Fruit fly (Drosophila melanogaster) whole organism, embryonic: Measurements from ENCODE around the gene CG13930.
A peak's percentile ranks its signal among the peaks of the same experiment; 100 is the strongest.

Experiments used
- Antp ChIP-seq: fragments of 200-800 bp; sonication (Bioruptor generic); optimal IDR thresholded peaks from 3 replicates; lab custom pipeline; 2016; ENCODE audit warnings: missing biosample characterization, missing genetic modification characterization
- CG10366 ChIP-seq: fragments of 200-800 bp; sonication (Bioruptor generic); IDR thresholded peaks from 2 replicates; pipeline ENCODE4 v1.3.6; 2022; ENCODE audit warnings: missing biosample characterization, missing genetic modification characterization
- CG10431 ChIP-seq: fragments of 200-800 bp; sonication (Bioruptor generic); optimal IDR thresholded peaks from 3 replicates; lab custom pipeline; 2018; ENCODE audit warnings: missing biosample characterization, mild to moderate bottlenecking, missing genetic modification characterization
- CG11093 ChIP-seq: fragments of 200-800 bp; sonication (Bioruptor generic); IDR thresholded peaks from 3 replicates; pipeline ENCODE4 v1.3.6; 2022; ENCODE audit warnings: missing biosample characterization, missing genetic modification characterization
- CG11456 ChIP-seq: fragments of 200-800 bp; sonication (Bioruptor generic); IDR thresholded peaks from 3 replicates; pipeline ENCODE4 v1.3.6; 2022; ENCODE audit warnings: missing biosample characterization, missing genetic modification characterization
- CG12769 ChIP-seq: fragments of 200-800 bp; sonication (Bioruptor generic); optimal IDR thresholded peaks from 2 replicates; lab custom pipeline; 2019; ENCODE audit warnings: missing biosample characterization, mild to moderate bottlenecking, missing genetic modification characterization, moderate library complexity
- CG13123 ChIP-seq: fragments of 200-800 bp; sonication (Bioruptor generic); optimal IDR thresholded peaks from 2 replicates; lab custom pipeline; 2016; ENCODE audit warnings: missing biosample characterization, missing genetic modification characterization
- CG13424 ChIP-seq: fragments of 200-800 bp; sonication (Bioruptor generic); optimal IDR thresholded peaks from 2 replicates; lab custom pipeline; 2019; ENCODE audit warnings: missing biosample characterization, mild to moderate bottlenecking, missing genetic modification characterization, moderate library complexity
- CG13894 ChIP-seq: fragments of 200-800 bp; sonication (Bioruptor generic); optimal IDR thresholded peaks from 3 replicates; lab custom pipeline; 2018; ENCODE audit warnings: missing biosample characterization, mild to moderate bottlenecking, missing genetic modification characterization, moderate library complexity
- CG15696 ChIP-seq: fragments of 200-800 bp; sonication (Bioruptor generic); optimal IDR thresholded peaks from 2 replicates; lab custom pipeline; 2019; ENCODE audit warnings: missing biosample characterization, mild to moderate bottlenecking, missing genetic modification characterization, moderate library complexity
- CG16813 ChIP-seq: fragments of 200-800 bp; sonication (Bioruptor generic); IDR thresholded peaks from 3 replicates; pipeline ENCODE4 v1.3.6; 2022; ENCODE audit warnings: missing biosample characterization, missing genetic modification characterization; ENCODE audit not compliant: partially characterized antibody
- CG17359 ChIP-seq: fragments of 200-800 bp; sonication (Bioruptor generic); optimal IDR thresholded peaks from 3 replicates; lab custom pipeline; 2018; ENCODE audit warnings: missing biosample characterization, mild to moderate bottlenecking, missing genetic modification characterization, moderate library complexity
- CG17829 ChIP-seq: fragments of 200-800 bp; optimal IDR thresholded peaks from 2 replicates; lab custom pipeline; 2019; ENCODE audit warnings: missing biosample characterization, mild to moderate bottlenecking, missing genetic modification characterization, moderate library complexity
- CG1792 ChIP-seq: fragments of 200-800 bp; sonication (Bioruptor generic); optimal IDR thresholded peaks from 2 replicates; lab custom pipeline; 2016; ENCODE audit warnings: missing biosample characterization, missing genetic modification characterization
- CG1832 ChIP-seq: fragments of 200-800 bp; sonication (Bioruptor generic); optimal IDR thresholded peaks from 2 replicates; lab custom pipeline; 2017; ENCODE audit warnings: missing biosample characterization, mild to moderate bottlenecking, missing genetic modification characterization, inconsistent platforms
- CG2120 ChIP-seq: fragments of 200-800 bp; sonication (Bioruptor generic); optimal IDR thresholded peaks from 3 replicates; lab custom pipeline; 2016; ENCODE audit warnings: missing biosample characterization, missing genetic modification characterization
- CG2199 ChIP-seq: fragments of 200-800 bp; sonication (Bioruptor generic); IDR thresholded peaks from 3 replicates; pipeline ENCODE4 v1.3.6; 2022; ENCODE audit warnings: missing biosample characterization, missing genetic modification characterization
- CG2678 ChIP-seq: fragments of 200-800 bp; sonication (Bioruptor generic); optimal IDR thresholded peaks from 3 replicates; lab custom pipeline; 2019; ENCODE audit warnings: missing biosample characterization, mild to moderate bottlenecking, missing genetic modification characterization, moderate library complexity
- CG2875 ChIP-seq: fragments of 200-800 bp; sonication (Bioruptor generic); optimal IDR thresholded peaks from 2 replicates; lab custom pipeline; 2017; ENCODE audit warnings: missing biosample characterization, mild to moderate bottlenecking, missing genetic modification characterization, missing genetic modification reagents
- CG31224 ChIP-seq: fragments of 200-800 bp; sonication (Bioruptor generic); IDR thresholded peaks from 2 replicates; pipeline ENCODE4 v1.3.6; 2022; ENCODE audit warnings: missing biosample characterization, missing genetic modification characterization
- CG31441 ChIP-seq: fragments of 200-800 bp; sonication (Bioruptor generic); IDR thresholded peaks from 2 replicates; pipeline ENCODE4 v1.3.6; 2022; ENCODE audit warnings: missing biosample characterization, missing genetic modification characterization
- CG3847 ChIP-seq: fragments of 200-800 bp; sonication (Bioruptor generic); IDR thresholded peaks from 2 replicates; pipeline ENCODE4 v1.3.6; 2022; ENCODE audit warnings: missing biosample characterization, missing genetic modification characterization
- CG3995 ChIP-seq: fragments of 200-800 bp; sonication (Bioruptor generic); optimal IDR thresholded peaks from 3 replicates; lab custom pipeline; 2016; ENCODE audit warnings: missing biosample characterization, missing genetic modification characterization
- CG4282 ChIP-seq: fragments of 200-800 bp; sonication (Bioruptor generic); optimal IDR thresholded peaks from 2 replicates; lab custom pipeline; 2016; ENCODE audit warnings: missing biosample characterization, missing genetic modification characterization
- CG4854 ChIP-seq: fragments of 200-800 bp; sonication (Bioruptor generic); optimal IDR thresholded peaks from 2 replicates; lab custom pipeline; 2016; ENCODE audit warnings: missing biosample characterization, missing genetic modification characterization, inconsistent platforms
- CG7786 ChIP-seq: fragments of 200-800 bp; sonication (Bioruptor generic); optimal IDR thresholded peaks from 2 replicates; lab custom pipeline; 2016; ENCODE audit warnings: missing biosample characterization, missing genetic modification characterization
- CG9876 ChIP-seq: fragments of 200-800 bp; sonication (Bioruptor generic); optimal IDR thresholded peaks from 2 replicates; lab custom pipeline; 2016; ENCODE audit warnings: missing biosample characterization, missing genetic modification characterization
- Deaf1 ChIP-seq: fragments of 200-800 bp; optimal IDR thresholded peaks from 3 replicates; lab custom pipeline; 2019; ENCODE audit warnings: missing biosample characterization, mild to moderate bottlenecking, missing genetic modification characterization, moderate library complexity
- H2.0 ChIP-seq: fragments of 200-800 bp; sonication (Bioruptor generic); IDR thresholded peaks from 2 replicates; pipeline ENCODE4 v1.3.6; 2022; ENCODE audit warnings: missing biosample characterization, missing genetic modification characterization
- HLH54F ChIP-seq: fragments of 200-800 bp; sonication (Bioruptor generic); optimal IDR thresholded peaks from 3 replicates; lab custom pipeline; 2016; ENCODE audit warnings: missing biosample characterization, missing genetic modification characterization
- Side ChIP-seq: fragments of 200-800 bp; sonication (Bioruptor generic); optimal IDR thresholded peaks from 2 replicates; lab custom pipeline; 2016; ENCODE audit warnings: missing biosample characterization, missing genetic modification characterization
- Trl ChIP-seq, 3 experiments: fragments of >200 bp in 2 of 3; fragments of 200-800 bp in 1 of 3; sonication (Bioruptor generic) in 1 of 3; optimal IDR thresholded peaks; 2 replicates in 1 of 3; 3 replicates in 2 of 3; lab custom pipeline; 2016 to 2017; ENCODE audit warnings: missing biosample characterization in 1 of 3, missing genetic modification characterization in 1 of 3
- YL-1 ChIP-seq: fragments of 200-800 bp; sonication (Bioruptor generic); optimal IDR thresholded peaks from 3 replicates; lab custom pipeline; 2017; ENCODE audit warnings: missing biosample characterization, mild to moderate bottlenecking, missing genetic modification characterization
- az2 ChIP-seq: fragments of 200-800 bp; sonication (Bioruptor generic); optimal IDR thresholded peaks from 3 replicates; lab custom pipeline; 2016; ENCODE audit warnings: missing biosample characterization, missing genetic modification characterization
- bbx ChIP-seq: fragments of 200-800 bp; sonication (Bioruptor generic); IDR thresholded peaks from 2 replicates; pipeline ENCODE4 v1.3.6; 2022; ENCODE audit warnings: missing biosample characterization, missing genetic modification characterization; ENCODE audit not compliant: partially characterized antibody
- bcd ChIP-seq: fragments of 200-800 bp; sonication (Bioruptor generic); optimal IDR thresholded peaks from 2 replicates; lab custom pipeline; 2017; ENCODE audit warnings: missing biosample characterization, mild to moderate bottlenecking, missing genetic modification characterization
- chn ChIP-seq: fragments of 200-800 bp; sonication (Bioruptor generic); optimal IDR thresholded peaks from 2 replicates; lab custom pipeline; 2016; ENCODE audit warnings: missing biosample characterization, missing genetic modification characterization
- danr ChIP-seq: fragments of 200-800 bp; sonication (Bioruptor generic); IDR thresholded peaks from 2 replicates; pipeline ENCODE4 v1.3.6; 2022; ENCODE audit warnings: missing biosample characterization, missing genetic modification characterization
- en ChIP-seq: fragments of 200-800 bp; sonication (Bioruptor generic); optimal IDR thresholded peaks from 2 replicates; lab custom pipeline; 2016; ENCODE audit warnings: missing biosample characterization, missing genetic modification characterization
- fru ChIP-seq: fragments of >200 bp; optimal IDR thresholded peaks from 2 replicates; lab custom pipeline; 2017
- insv ChIP-seq, 2 experiments: fragments of 200-800 bp; sonication (Bioruptor generic); optimal IDR thresholded peaks; 3 replicates each; lab custom pipeline; 2016 to 2018; ENCODE audit warnings: missing biosample characterization in 2 of 2, missing genetic modification characterization in 2 of 2
- lmd ChIP-seq: fragments of 200-800 bp; sonication (Bioruptor generic); IDR thresholded peaks from 2 replicates; pipeline ENCODE4 v1.3.6; 2022; ENCODE audit warnings: missing biosample characterization, missing genetic modification characterization
- odd ChIP-seq: fragments of 200-800 bp; sonication (Bioruptor generic); optimal IDR thresholded peaks from 2 replicates; lab custom pipeline; 2017; ENCODE audit warnings: missing biosample characterization, mild to moderate bottlenecking, missing genetic modification characterization
- org-1 ChIP-seq: fragments of 200-800 bp; sonication (Bioruptor generic); optimal IDR thresholded peaks from 2 replicates; lab custom pipeline; 2017; ENCODE audit warnings: missing biosample characterization, missing genetic modification characterization
- prd ChIP-seq, 3 experiments: fragments of >200 bp in 2 of 3; fragments of 200-800 bp in 1 of 3; sonication (Bioruptor generic) in 1 of 3; optimal IDR thresholded peaks in 2 of 3; IDR thresholded peaks in 1 of 3; 2 replicates in 2 of 3; 3 replicates in 1 of 3; pipeline versions ENCODE4 v1.3.6 to Lab custom; 2017 to 2022; ENCODE audit warnings: missing biosample characterization in 1 of 3, missing genetic modification characterization in 1 of 3
- sens-2 ChIP-seq: fragments of 200-800 bp; sonication (Bioruptor generic); IDR thresholded peaks from 2 replicates; pipeline ENCODE4 v1.3.6; 2022; ENCODE audit warnings: missing biosample characterization, missing genetic modification characterization
- slbo ChIP-seq: fragments of 200-800 bp; sonication (Bioruptor generic); IDR thresholded peaks from 2 replicates; pipeline ENCODE4 v1.3.6; 2022; ENCODE audit warnings: missing biosample characterization, missing genetic modification characterization
- stc ChIP-seq: fragments of 200-800 bp; sonication (Bioruptor generic); IDR thresholded peaks from 2 replicates; pipeline ENCODE4 v1.3.6; 2022; ENCODE audit warnings: missing biosample characterization, missing genetic modification characterization
- stwl ChIP-seq: fragments of 200-800 bp; sonication (Bioruptor generic); optimal IDR thresholded peaks from 3 replicates; lab custom pipeline; 2018; ENCODE audit warnings: missing biosample characterization, mild to moderate bottlenecking, missing genetic modification characterization, moderate library complexity
- tap ChIP-seq: fragments of 200-800 bp; optimal IDR thresholded peaks from 3 replicates; lab custom pipeline; 2019; ENCODE audit warnings: missing biosample characterization, mild to moderate bottlenecking, missing genetic modification characterization, moderate library complexity
- unpg ChIP-seq: fragments of 200-800 bp; sonication (Bioruptor generic); optimal IDR thresholded peaks from 3 replicates; lab custom pipeline; 2018; ENCODE audit warnings: missing biosample characterization, mild to moderate bottlenecking, missing genetic modification characterization, moderate library complexity

CG13930 gene

DNA sequence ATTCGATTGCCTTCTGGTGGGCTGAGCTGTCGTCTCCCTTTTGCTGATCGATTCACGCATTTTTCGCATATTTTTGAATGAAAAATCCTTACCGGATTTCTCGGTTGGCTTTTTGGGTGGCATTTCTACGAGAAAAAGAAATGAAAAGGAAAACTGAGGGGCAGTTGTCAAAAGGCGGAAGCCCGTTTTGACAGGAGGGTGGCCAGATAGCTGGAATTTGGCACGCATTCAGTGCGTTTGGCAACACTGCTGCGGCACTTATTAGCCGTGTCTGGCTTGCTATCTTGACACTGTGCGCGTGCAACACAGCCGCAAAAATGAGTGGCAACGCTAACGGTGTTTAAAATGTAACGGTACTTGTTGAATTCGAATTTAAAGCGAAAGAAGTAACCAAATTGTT is 4.0 kb downstream of the CG13930 start, which contains the start of gene RpL23A (continued):
- no peak for TF ChIP-seq fru (lab: Kevin White, UChicago)
- peak; percentile 95 for TF ChIP-seq CG13894 (tag; lab: Kevin White, UChicago)
- TF ChIP-seq prd (optimal IDR thresholded peaks at IDR 0.05; lab: Kevin White, UChicago), result no peak
- TF ChIP-seq prd (GFP tag; IDR thresholded peaks at IDR 0.05; lab: Robert Waterston, UW), result peak; percentile 89
- TF ChIP-seq CG11093 (GFP tag; lab: Robert Waterston, UW), result peak; percentile 81
- TF ChIP-seq Deaf1 (tag; lab: Kevin White, UChicago), result peak; percentile 61
- TF ChIP-seq CG3995, result peak; percentile 81
- TF ChIP-seq en (GFP tag; lab: Kevin White, UChicago), result peak; percentile 93
- peak; percentile 95 for TF ChIP-seq CG4282 (GFP tag; lab: Kevin White, UChicago)
- TF ChIP-seq CG7786 (GFP tag; lab: Kevin White, UChicago), result peak; percentile 95
- TF ChIP-seq CG1832 (GFP tag; lab: Kevin White, UChicago), result no peak
- TF ChIP-seq CG13424 (tag; lab: Kevin White, UChicago), result peak; percentile 84
- peak; percentile 92 for TF ChIP-seq CG17829
- peak; percentile 68 for TF ChIP-seq danr (GFP tag; lab: Robert Waterston, UW)
- peak; percentile 89 for TF ChIP-seq odd (GFP tag; lab: Kevin White, UChicago)
- peak; percentile 88 for TF ChIP-seq CG31224 (GFP tag; lab: Robert Waterston, UW)
- peak; percentile 96 for TF ChIP-seq CG12769 (tag; lab: Kevin White, UChicago)
- TF ChIP-seq Side (GFP tag; lab: Kevin White, UChicago), result peak; percentile 98
- peak; percentile 89 for TF ChIP-seq unpg (GFP tag; lab: Kevin White, UChicago)
- TF ChIP-seq CG17359 (tag; lab: Kevin White, UChicago), result peak; percentile 92
- TF ChIP-seq CG2199 (GFP tag; lab: Robert Waterston, UW), result peak; percentile 92
- peak; percentile 95 for TF ChIP-seq chn (GFP tag; lab: Kevin White, UChicago)
- peak; percentile 99 for TF ChIP-seq bcd (GFP tag; lab: Kevin White, UChicago)
- peak; percentile 97 for TF ChIP-seq stwl (tag; lab: Kevin White, UChicago)
- TF ChIP-seq sens-2 (GFP tag; lab: Robert Waterston, UW), result peak; percentile 90
- peak; percentile 93 for TF ChIP-seq CG10366 (GFP tag; lab: Robert Waterston, UW)
- peak; percentile 91 for TF ChIP-seq CG2120 (GFP tag; lab: Kevin White, UChicago)
- peak; percentile 89 for TF ChIP-seq az2 (GFP tag; lab: Kevin White, UChicago)
- TF ChIP-seq CG9876 (GFP tag; lab: Kevin White, UChicago), result peak; percentile 98
- TF ChIP-seq YL-1 (GFP tag; lab: Kevin White, UChicago), result peak; percentile 98
- peak; percentile 96 for TF ChIP-seq CG4854 (GFP tag; lab: Kevin White, UChicago)
- TF ChIP-seq Trl (optimal IDR thresholded peaks at IDR 0.05; lab: Kevin White, UChicago), result peak in 1 of 2 experiments; percentile 18
- peak; percentile 99 for TF ChIP-seq Trl (GFP tag; optimal IDR thresholded peaks at IDR 0.05; lab: Kevin White, UChicago)
- peak; percentile 91 for TF ChIP-seq CG2875 (GFP tag; lab: Kevin White, UChicago)
- peak; percentile 62 for TF ChIP-seq CG16813
- TF ChIP-seq H2.0, result peak; percentile 92
- peak; percentile 98 for TF ChIP-seq CG11456 (GFP tag; lab: Robert Waterston, UW)
- peak; percentile 92 for TF ChIP-seq CG13123
- peak; percentile 96 for TF ChIP-seq slbo (GFP tag; lab: Robert Waterston, UW)
- peak; percentile 87 for TF ChIP-seq CG31441
- TF ChIP-seq org-1, result peak; percentile 93
- TF ChIP-seq CG2678 (tag; lab: Kevin White, UChicago), result peak; percentile 85
- TF ChIP-seq CG1792 (GFP tag; lab: Kevin White, UChicago), result peak; percentile 96
- peak; percentile 92 for TF ChIP-seq CG10431
- TF ChIP-seq CG15696 (tag; lab: Kevin White, UChicago), result peak; percentile 71
- peak; percentile 98 for TF ChIP-seq Antp (GFP tag; lab: Kevin White, UChicago)
- TF ChIP-seq CG3847, result peak; percentile 99
- peak; percentile 75 for TF ChIP-seq tap (tag; lab: Kevin White, UChicago)
- TF ChIP-seq HLH54F (GFP tag; lab: Kevin White, UChicago), result peak; percentile 96
- TF ChIP-seq stc (GFP tag; lab: Robert Waterston, UW), result peak; percentile 91
- TF ChIP-seq bbx, result peak; percentile 41; the same call in 1 of the 2 replicates
- TF ChIP-seq insv (GFP tag; optimal IDR thresholded peaks at IDR 0.05; lab: Kevin White, UChicago), result peak in 1 of 2 experiments; percentile 84
- TF ChIP-seq lmd (GFP tag; lab: Robert Waterston, UW), result peak; percentile 91
